Worm (Caenorhabditis elegans): ENCODE measurements around the gene unc-45.

DNA sequence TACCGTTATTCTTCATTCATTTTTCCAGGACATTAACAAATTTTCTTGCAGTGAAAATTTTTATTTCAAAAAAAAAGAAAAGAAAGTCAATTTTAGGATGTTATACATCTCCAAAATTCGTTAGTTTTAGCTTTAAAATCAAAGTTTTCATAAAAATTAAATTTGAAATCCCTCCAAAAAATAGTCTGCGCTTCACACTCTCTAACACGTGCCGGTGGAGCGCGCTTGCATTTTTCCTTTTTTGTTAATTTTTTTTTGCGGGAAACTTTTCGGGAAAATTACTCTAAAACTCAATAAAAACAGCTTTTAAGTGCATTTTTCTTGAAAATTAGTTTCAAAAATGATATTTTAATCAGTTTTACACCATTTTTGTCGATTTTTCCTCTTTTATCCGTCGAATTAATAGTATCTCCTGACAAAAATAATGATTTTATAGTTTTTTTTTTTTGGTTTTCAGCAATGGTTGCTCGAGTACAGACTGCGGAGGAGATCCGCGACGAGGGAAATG is at the start of gene unc-45:
- TF ChIP-seq B0035.1 (tag; optimal IDR thresholded peaks at IDR 0.05) (no peak), nfya-1 (tag; optimal IDR thresholded peaks at IDR 0.05; ENCODE audit: borderline replicate concordance, insufficient read depth) (no peak), attf-5 (GFP tag; optimal IDR thresholded peaks at IDR 0.05) (no peak), die-1 (tag; optimal IDR thresholded peaks at IDR 0.05) (no peak), F22D6.2 (tag; optimal IDR thresholded peaks at IDR 0.05) (no peak), gei-17 (GFP tag; optimal IDR thresholded peaks at IDR 0.05) (no peak), somi-1 (GFP tag; optimal IDR thresholded peaks at IDR 0.05) (no peak), snpc-3.4 (tag; optimal IDR thresholded peaks at IDR 0.05) (no peak)
